Fruit fly (Drosophila melanogaster) whole organism, embryonic: ENCODE results near the gene retinin.

Experiments used
- Adf1 ChIP-seq: fragments of 200-800 bp; sonication (Bioruptor generic); IDR thresholded peaks from 2 replicates; pipeline ENCODE4 v1.3.6; 2022; ENCODE audit warnings: missing biosample characterization, missing genetic modification characterization
- Aef1 ChIP-seq: fragments of 200-800 bp; sonication (Bioruptor generic); IDR thresholded peaks from 3 replicates; pipeline ENCODE4 v1.3.6; 2022; ENCODE audit warnings: missing biosample characterization, missing genetic modification characterization
- BtbVII ChIP-seq: fragments of 200-800 bp; sonication (Bioruptor generic); optimal IDR thresholded peaks from 3 replicates; lab custom pipeline; 2017; ENCODE audit warnings: missing biosample characterization, mild to moderate bottlenecking, missing genetic modification characterization
- CG1024 ChIP-seq: fragments of 200-800 bp; sonication (Bioruptor generic); IDR thresholded peaks from 2 replicates; pipeline ENCODE4 v1.3.6; 2022; ENCODE audit warnings: missing biosample characterization, missing genetic modification characterization
- CG10654 ChIP-seq: fragments of 200-800 bp; sonication (Bioruptor generic); optimal IDR thresholded peaks from 2 replicates; lab custom pipeline; 2016; ENCODE audit warnings: missing biosample characterization, missing genetic modification characterization
- CG11504 ChIP-seq: fragments of 200-800 bp; sonication (Bioruptor generic); optimal IDR thresholded peaks from 3 replicates; lab custom pipeline; 2019; ENCODE audit warnings: missing biosample characterization, mild to moderate bottlenecking, missing genetic modification characterization, moderate library complexity
- CG12299 ChIP-seq: fragments of 200-800 bp; sonication (Bioruptor generic); optimal IDR thresholded peaks from 2 replicates; lab custom pipeline; 2018; ENCODE audit warnings: missing biosample characterization, mild to moderate bottlenecking, missing genetic modification characterization
- CG1233 ChIP-seq: fragments of 200-800 bp; sonication (Bioruptor generic); optimal IDR thresholded peaks from 4 replicates; lab custom pipeline; 2018; ENCODE audit warnings: missing biosample characterization, mild to moderate bottlenecking, missing genetic modification characterization
- CG15696 ChIP-seq: fragments of 200-800 bp; sonication (Bioruptor generic); optimal IDR thresholded peaks from 2 replicates; lab custom pipeline; 2019; ENCODE audit warnings: missing biosample characterization, mild to moderate bottlenecking, missing genetic modification characterization, moderate library complexity
- CG1603 ChIP-seq: fragments of 200-800 bp; sonication (Bioruptor generic); optimal IDR thresholded peaks from 2 replicates; lab custom pipeline; 2019; ENCODE audit warnings: missing biosample characterization, mild to moderate bottlenecking, missing genetic modification characterization, moderate library complexity
- CG17612 ChIP-seq: fragments of 200-800 bp; sonication (Bioruptor generic); IDR thresholded peaks from 2 replicates; pipeline ENCODE4 v1.3.6; 2022; ENCODE audit warnings: missing biosample characterization, missing genetic modification characterization
- CG17802 ChIP-seq: fragments of 200-800 bp; sonication (Bioruptor generic); optimal IDR thresholded peaks from 2 replicates; lab custom pipeline; 2018; ENCODE audit warnings: missing biosample characterization, mild to moderate bottlenecking, missing genetic modification characterization, moderate library complexity
- CG2116 ChIP-seq: fragments of 200-800 bp; sonication (Bioruptor generic); optimal IDR thresholded peaks from 3 replicates; lab custom pipeline; 2018; ENCODE audit warnings: missing biosample characterization, mild to moderate bottlenecking, missing genetic modification characterization
- CG31388 ChIP-seq: fragments of 200-800 bp; sonication (Bioruptor generic); optimal IDR thresholded peaks from 2 replicates; lab custom pipeline; 2016; ENCODE audit warnings: missing biosample characterization, missing genetic modification characterization
- CG4328 ChIP-seq: fragments of 200-800 bp; sonication (Bioruptor generic); optimal IDR thresholded peaks from 3 replicates; lab custom pipeline; 2017; ENCODE audit warnings: missing biosample characterization, missing genetic modification reagents, missing genetic modification characterization
- CG4854 ChIP-seq: fragments of 200-800 bp; sonication (Bioruptor generic); optimal IDR thresholded peaks from 2 replicates; lab custom pipeline; 2016; ENCODE audit warnings: missing biosample characterization, missing genetic modification characterization, inconsistent platforms
- CG5245 ChIP-seq: fragments of 200-800 bp; sonication (Bioruptor generic); optimal IDR thresholded peaks from 3 replicates; lab custom pipeline; 2016; ENCODE audit warnings: missing biosample characterization, missing genetic modification characterization
- CG6765 ChIP-seq: fragments of 200-800 bp; sonication (Bioruptor generic); optimal IDR thresholded peaks from 3 replicates; lab custom pipeline; 2017; ENCODE audit warnings: missing biosample characterization, mild to moderate bottlenecking, missing genetic modification characterization
- CG7372 ChIP-seq: fragments of 200-800 bp; sonication (Bioruptor generic); IDR thresholded peaks from 2 replicates; pipeline ENCODE4 v1.3.6; 2022; ENCODE audit warnings: missing biosample characterization, missing genetic modification characterization
- D19B ChIP-seq: fragments of 200-800 bp; sonication (Bioruptor generic); optimal IDR thresholded peaks from 2 replicates; lab custom pipeline; 2017; ENCODE audit warnings: missing biosample characterization, mild to moderate bottlenecking, missing genetic modification characterization
- HHEX ChIP-seq: fragments of 200-800 bp; sonication (Bioruptor generic); optimal IDR thresholded peaks from 3 replicates; lab custom pipeline; 2017; ENCODE audit warnings: missing biosample characterization, mild to moderate bottlenecking, missing genetic modification characterization, missing genetic modification reagents
- Jarid2 ChIP-seq: fragments of 200-800 bp; sonication (Bioruptor generic); optimal IDR thresholded peaks from 3 replicates; lab custom pipeline; 2017; ENCODE audit warnings: mild to moderate bottlenecking, missing biosample characterization, missing genetic modification reagents, missing genetic modification characterization
- Myb ChIP-seq: fragments of 200-800 bp; sonication (Bioruptor generic); optimal IDR thresholded peaks from 2 replicates; lab custom pipeline; 2016; ENCODE audit warnings: missing biosample characterization, missing genetic modification characterization
- Nf-YB ChIP-seq: fragments of 200-800 bp; sonication (Bioruptor generic); optimal IDR thresholded peaks from 3 replicates; lab custom pipeline; 2019; ENCODE audit warnings: missing biosample characterization, mild to moderate bottlenecking, missing genetic modification characterization, moderate library complexity
- Sox100B ChIP-seq: fragments of 200-800 bp; sonication (Bioruptor generic); optimal IDR thresholded peaks from 3 replicates; lab custom pipeline; 2018; ENCODE audit warnings: missing biosample characterization, mild to moderate bottlenecking, missing genetic modification characterization
- Xbp1 ChIP-seq: fragments of 200-800 bp; sonication (Bioruptor generic); optimal IDR thresholded peaks from 3 replicates; lab custom pipeline; 2016; ENCODE audit warnings: missing biosample characterization, mild to moderate bottlenecking, missing genetic modification characterization
- al ChIP-seq: fragments of 200-800 bp; sonication (Bioruptor generic); IDR thresholded peaks from 2 replicates; pipeline ENCODE4 v1.3.6; 2022; ENCODE audit warnings: missing biosample characterization, missing genetic modification characterization
- br ChIP-seq: fragments of >200 bp; optimal IDR thresholded peaks from 2 replicates; lab custom pipeline; 2017
- cas ChIP-seq: fragments of 200-800 bp; sonication (Bioruptor generic); IDR thresholded peaks from 2 replicates; pipeline ENCODE4 v1.3.6; 2022; ENCODE audit warnings: missing biosample characterization, missing genetic modification characterization
- caup ChIP-seq: fragments of 200-800 bp; sonication (Bioruptor generic); optimal IDR thresholded peaks from 3 replicates; lab custom pipeline; 2017; ENCODE audit warnings: missing biosample characterization, mild to moderate bottlenecking, missing genetic modification characterization, moderate library complexity; ENCODE audit not compliant: severe bottlenecking
- croc ChIP-seq: fragments of 200-800 bp; sonication (Bioruptor generic); conservative IDR thresholded peaks from 3 replicates; pipeline ENCODE4 v1.3.6; 2022; ENCODE audit warnings: missing biosample characterization, missing genetic modification characterization
- fd96Cb ChIP-seq: fragments of 200-800 bp; sonication (Bioruptor generic); optimal IDR thresholded peaks from 2 replicates; lab custom pipeline; 2018; ENCODE audit warnings: missing biosample characterization, mild to moderate bottlenecking, missing genetic modification characterization, moderate library complexity
- fu2 ChIP-seq: fragments of 200-800 bp; sonication (Bioruptor generic); optimal IDR thresholded peaks from 2 replicates; lab custom pipeline; 2016; ENCODE audit warnings: missing biosample characterization, missing genetic modification characterization
- ind ChIP-seq: fragments of 200-800 bp; sonication (Bioruptor generic); optimal IDR thresholded peaks from 3 replicates; lab custom pipeline; 2016; ENCODE audit warnings: missing biosample characterization, missing genetic modification characterization
- jing ChIP-seq: fragments of 200-800 bp; sonication (Bioruptor generic); optimal IDR thresholded peaks from 2 replicates; lab custom pipeline; 2018; ENCODE audit warnings: missing biosample characterization, mild to moderate bottlenecking, missing genetic modification characterization
- klu ChIP-seq: fragments of 200-800 bp; sonication (Bioruptor generic); IDR thresholded peaks from 2 replicates; pipeline ENCODE4 v1.3.6; 2022; ENCODE audit warnings: missing biosample characterization, missing genetic modification characterization
- lbe ChIP-seq: fragments of 200-800 bp; sonication (Bioruptor generic); optimal IDR thresholded peaks from 2 replicates; lab custom pipeline; 2016; ENCODE audit warnings: missing biosample characterization, mild to moderate bottlenecking, missing genetic modification characterization
- lola ChIP-seq, 3 experiments: fragments of >200 bp in 2 of 3; fragments of 200-800 bp in 1 of 3; sonication (Bioruptor generic) in 1 of 3; optimal IDR thresholded peaks; 2 replicates each; lab custom pipeline; 2017 to 2019; ENCODE audit warnings: missing biosample characterization in 3 of 3, missing genetic modification characterization in 3 of 3, mild to moderate bottlenecking in 1 of 3, moderate library complexity in 1 of 3
- mirr ChIP-seq: fragments of 200-800 bp; sonication (Bioruptor generic); optimal IDR thresholded peaks from 3 replicates; lab custom pipeline; 2018; ENCODE audit warnings: missing biosample characterization, mild to moderate bottlenecking, missing genetic modification characterization
- nmo ChIP-seq: fragments of 200-800 bp; sonication (Bioruptor generic); optimal IDR thresholded peaks from 2 replicates; lab custom pipeline; 2018; ENCODE audit warnings: missing biosample characterization, mild to moderate bottlenecking, missing genetic modification characterization, moderate library complexity
- phol ChIP-seq: fragments of 200-800 bp; sonication (Bioruptor generic); optimal IDR thresholded peaks from 3 replicates; lab custom pipeline; 2018; ENCODE audit warnings: missing biosample characterization, mild to moderate bottlenecking, missing genetic modification characterization, moderate library complexity
- pita ChIP-seq: fragments of 200-800 bp; sonication (Bioruptor generic); optimal IDR thresholded peaks from 2 replicates; lab custom pipeline; 2017; ENCODE audit warnings: missing biosample characterization, mild to moderate bottlenecking, missing genetic modification characterization
- prd ChIP-seq, 3 experiments: fragments of >200 bp in 2 of 3; fragments of 200-800 bp in 1 of 3; sonication (Bioruptor generic) in 1 of 3; optimal IDR thresholded peaks in 2 of 3; IDR thresholded peaks in 1 of 3; 2 replicates in 2 of 3; 3 replicates in 1 of 3; pipeline versions ENCODE4 v1.3.6 to Lab custom; 2017 to 2022; ENCODE audit warnings: missing biosample characterization in 1 of 3, missing genetic modification characterization in 1 of 3
- slp2 ChIP-seq: fragments of 200-800 bp; sonication (Bioruptor generic); optimal IDR thresholded peaks from 2 replicates; lab custom pipeline; 2016; ENCODE audit warnings: missing biosample characterization, missing genetic modification characterization
- sna ChIP-seq: fragments of 200-800 bp; sonication (Bioruptor generic); IDR thresholded peaks from 2 replicates; pipeline ENCODE4 v1.3.6; 2022; ENCODE audit warnings: missing biosample characterization, missing genetic modification characterization; ENCODE audit not compliant: partially characterized antibody
- so ChIP-seq: fragments of 200-800 bp; sonication (Bioruptor generic); IDR thresholded peaks from 3 replicates; pipeline ENCODE4 v1.3.6; 2022; ENCODE audit warnings: missing biosample characterization, missing genetic modification characterization
- sob ChIP-seq: fragments of 200-800 bp; sonication (Bioruptor generic); IDR thresholded peaks from 2 replicates; pipeline ENCODE4 v1.3.6; 2022; ENCODE audit warnings: missing biosample characterization, missing genetic modification characterization
- tgo ChIP-seq: fragments of 200-800 bp; sonication (Bioruptor generic); IDR thresholded peaks from 3 replicates; pipeline ENCODE4 v1.3.6; 2022; ENCODE audit warnings: missing biosample characterization, missing genetic modification characterization
- vfl ChIP-seq: fragments of 200-800 bp; sonication (Bioruptor generic); optimal IDR thresholded peaks from 2 replicates; lab custom pipeline; 2016; ENCODE audit warnings: missing biosample characterization, missing genetic modification characterization
- zfh2 ChIP-seq: fragments of 200-800 bp; sonication (Bioruptor generic); optimal IDR thresholded peaks from 2 replicates; lab custom pipeline; 2016; ENCODE audit warnings: missing biosample characterization, missing genetic modification characterization

The retinin gene

dm6 chr3L:16380770-16381169, 49.0 kb downstream of the retinin start (continued):
- TF ChIP-seq so (GFP tag; lab: Robert Waterston, UW) (0 out of 3 replicates have a peak, but pooled peaks have one; percentile 33), Adf1 (GFP tag; lab: Robert Waterston, UW) (no peak; the same call in 1 of the 2 replicates), slp2 (GFP tag; lab: Kevin White, UChicago) (no peak), CG6765 (peak; percentile 66), nmo (GFP tag; lab: Kevin White, UChicago) (peak; percentile 54), klu (GFP tag; lab: Robert Waterston, UW) (0 out of 2 replicates have a peak, but pooled peaks have one; percentile 25), br (no peak), CG17802 (tag; lab: Kevin White, UChicago) (peak; percentile 11), D19B (peak; percentile 25), Aef1 (peak; percentile 42; the same call in 1 of the 3 replicates), lbe (GFP tag; lab: Kevin White, UChicago) (no peak), prd (optimal IDR thresholded peaks at IDR 0.05; lab: Kevin White, UChicago) (no peak), prd (GFP tag; IDR thresholded peaks at IDR 0.05; lab: Robert Waterston, UW) (peak; percentile 67; the same call in 2 of the 3 replicates), pita (GFP tag; lab: Kevin White, UChicago) (no peak), caup (GFP tag; lab: Kevin White, UChicago) (peak; percentile 72), CG11504 (tag; lab: Kevin White, UChicago) (no peak), croc (peak; percentile 38; the same call in 1 of the 3 replicates), Nf-YB (peak; percentile 1), CG15696 (peak; percentile 75), HHEX (GFP tag; lab: Kevin White, UChicago) (peak; percentile 65), lola (GFP tag; optimal IDR thresholded peaks at IDR 0.05; lab: Kevin White, UChicago) (peak in 1 of 3 experiments; percentile 59), tgo (peak; percentile 58), CG5245 (peak; percentile 49), CG7372 (GFP tag; lab: Robert Waterston, UW) (no peak; the same call in none of the 2 replicates), fd96Cb (tag; lab: Kevin White, UChicago) (peak; percentile 56), CG4854 (GFP tag; lab: Kevin White, UChicago) (peak; percentile 29), CG31388 (GFP tag; lab: Kevin White, UChicago) (no peak), cas (GFP tag; lab: Robert Waterston, UW) (no peak), mirr (GFP tag; lab: Kevin White, UChicago) (no peak), sob (peak; percentile 66), al (GFP tag; lab: Robert Waterston, UW) (peak; percentile 58), jing (GFP tag; lab: Kevin White, UChicago) (no peak), sna (GFP tag; lab: Robert Waterston, UW) (no peak), CG4328 (peak; percentile 58), phol (tag; lab: Kevin White, UChicago) (peak; percentile 61), Jarid2 (GFP tag; lab: Kevin White, UChicago) (peak; percentile 14), Sox100B (GFP tag; lab: Kevin White, UChicago) (peak; percentile 64), CG12299 (tag; lab: Kevin White, UChicago) (peak; percentile 49), Myb (GFP tag; lab: Kevin White, UChicago) (no peak), CG10654 (GFP tag; lab: Kevin White, UChicago) (peak; percentile 30), CG1603 (tag; lab: Kevin White, UChicago) (peak; percentile 78), CG1024 (GFP tag; lab: Robert Waterston, UW) (no peak), vfl (peak; percentile 23), CG17612 (no peak), ind (peak; percentile 76), BtbVII (GFP tag; lab: Kevin White, UChicago) (peak; percentile 81), fu2 (peak; percentile 50), zfh2 (GFP tag; lab: Kevin White, UChicago) (peak; percentile 65), Xbp1 (GFP tag; lab: Kevin White, UChicago) (peak; percentile 71), CG2116 (no peak), CG1233 (peak; percentile 48)
